Worm (Caenorhabditis elegans): ENCODE data around the gene cyp-35A4.

The cyp-35A4 gene

DNA sequence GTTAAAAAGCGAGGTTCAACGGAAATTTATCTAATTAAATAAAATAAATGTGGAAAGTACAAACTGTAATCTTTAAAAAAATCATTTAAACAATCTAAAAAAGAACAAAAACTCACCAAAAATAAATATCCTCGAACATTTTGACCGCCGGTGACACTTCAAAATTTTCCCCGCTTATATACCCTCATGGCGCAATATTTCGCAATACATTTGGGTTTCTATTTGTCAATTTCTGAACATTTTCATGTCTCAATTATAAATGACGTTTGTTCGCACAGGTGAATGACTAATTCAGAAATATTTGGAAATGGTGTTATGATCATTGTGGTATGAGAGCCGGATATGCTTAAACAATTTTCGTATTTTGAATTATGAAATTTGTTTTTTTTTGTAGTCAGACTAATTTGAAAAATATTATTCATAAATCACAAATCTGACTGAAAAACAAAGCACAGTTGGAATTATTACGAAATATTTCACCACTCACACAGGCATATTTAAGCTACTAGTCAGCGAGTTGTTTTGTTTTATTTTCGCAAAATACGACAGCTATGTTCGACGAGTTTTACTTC, 10.5 kb downstream of the cyp-35A4 start, which contains the start of the genes C49G7.10 and irg-2 (continued):
- TF ChIP-seq lir-3 (tag; optimal IDR thresholded peaks at IDR 0.05; ENCODE audit: poor library complexity) (no peak), xbp-1 (tag; optimal IDR thresholded peaks at IDR 0.05) (no peak), nhr-237 (tag; optimal IDR thresholded peaks at IDR 0.05) (peak; percentile 10), hlh-4 (tag; optimal IDR thresholded peaks at IDR 0.05) (no peak), alr-1 (tag; optimal IDR thresholded peaks at IDR 0.05; ENCODE audit: borderline replicate concordance) (no peak), elt-2 (tag; optimal IDR thresholded peaks at IDR 0.05) (no peak), unc-98 (GFP tag; IDR thresholded peaks at IDR 0.05) (no peak), vab-15 (tag; optimal IDR thresholded peaks at IDR 0.05) (no peak), lin-35 (GFP tag; optimal IDR thresholded peaks at IDR 0.05) (no peak), fos-1 (tag; optimal IDR thresholded peaks at IDR 0.05) (no peak), ceh-88 (GFP tag; IDR thresholded peaks at IDR 0.05) (no peak), egl-13 (tag; optimal IDR thresholded peaks at IDR 0.05) (no peak), ceh-90 (tag; optimal IDR thresholded peaks at IDR 0.05) (peak; percentile 19), nhr-12 (tag; optimal IDR thresholded peaks at IDR 0.05) (no peak), rnt-1 (tag; optimal IDR thresholded peaks at IDR 0.05) (no peak), nhr-77 (tag; optimal IDR thresholded peaks at IDR 0.05) (no peak), efl-1 (optimal IDR thresholded peaks at IDR 0.05) (peak in 1 of 2 experiments; percentile 1), efl-1 (GFP tag; optimal IDR thresholded peaks at IDR 0.05 in 1 of 2) (peak; percentile 20 to 90), sox-4 (tag; optimal IDR thresholded peaks at IDR 0.05) (no peak), ces-1 (GFP tag; optimal IDR thresholded peaks at IDR 0.05) (no peak), ceh-82 (tag; optimal IDR thresholded peaks at IDR 0.05) (no peak), pax-3 (tag; optimal IDR thresholded peaks at IDR 0.05) (no peak), nhr-20 (tag; optimal IDR thresholded peaks at IDR 0.05) (no peak), grh-1 (GFP tag; IDR thresholded peaks at IDR 0.05) (no peak), dpl-1 (GFP tag; optimal IDR thresholded peaks at IDR 0.05) (no peak), fkh-4 (tag; optimal IDR thresholded peaks at IDR 0.05; ENCODE audit: borderline replicate concordance) (no peak), nhr-47 (tag; optimal IDR thresholded peaks at IDR 0.05) (peak; percentile 27), C04F5.9 (tag; optimal IDR thresholded peaks at IDR 0.05) (no peak), nhr-71 (tag; optimal IDR thresholded peaks at IDR 0.05) (peak; percentile 57), unc-130 (tag; optimal IDR thresholded peaks at IDR 0.05) (no peak), mdl-1 (tag; optimal IDR thresholded peaks at IDR 0.05) (no peak), irx-1 (tag; optimal IDR thresholded peaks at IDR 0.05) (no peak), unc-62 (GFP tag; optimal IDR thresholded peaks at IDR 0.05) (no peak), Y116A8C.19 (tag; optimal IDR thresholded peaks at IDR 0.05; ENCODE audit: borderline replicate concordance) (no peak), jun-1 (tag; optimal IDR thresholded peaks at IDR 0.05) (no peak), ztf-4 (tag; optimal IDR thresholded peaks at IDR 0.05) (no peak), nhr-90 (tag; optimal IDR thresholded peaks at IDR 0.05; ENCODE audit: poor library complexity) (no peak), zip-4 (GFP tag; optimal IDR thresholded peaks at IDR 0.05) (peak; percentile 99), dsc-1 (tag; optimal IDR thresholded peaks at IDR 0.05) (no peak), unc-30 (tag; optimal IDR thresholded peaks at IDR 0.05) (no peak), nhr-19 (GFP tag; conservative IDR thresholded peaks at IDR 0.05) (no peak)

DNA sequence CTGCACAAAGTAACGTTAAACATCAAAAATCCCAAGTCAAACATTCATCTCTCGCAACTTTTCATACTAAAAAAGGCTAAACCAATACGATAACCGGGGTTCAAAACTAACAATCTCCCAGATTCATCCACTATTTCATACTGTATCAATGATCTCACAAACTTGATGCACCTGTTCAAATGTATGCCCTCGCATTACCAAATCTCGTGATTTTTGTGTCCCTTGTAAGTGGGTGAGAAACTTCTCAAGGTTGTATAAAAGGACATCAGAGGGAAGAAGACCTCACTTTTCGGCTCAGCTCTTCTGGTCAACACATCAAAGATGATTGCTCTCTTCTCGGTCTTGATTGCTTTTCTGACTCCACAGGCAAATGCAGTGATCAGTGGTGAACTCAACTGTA, 12.2 kb downstream of the cyp-35A4 start, which contains the start of gene phat-3:
phat-3 (plus strand) TSS at position 301 of the 400 bp plus-strand sequence.
- TF ChIP-seq snu-23 (GFP tag; optimal IDR thresholded peaks at IDR 0.05) (no peak), lir-3 (tag; optimal IDR thresholded peaks at IDR 0.05; ENCODE audit: poor library complexity) (no peak)

All from whole organism, L1 larva.